Fruit fly (Drosophila melanogaster) whole organism, embryonic: ENCODE data around the gene CCAP.

ENCODE experiments used
- CG14441 ChIP-seq: fragments of 200-800 bp; sonication (Bioruptor generic); IDR thresholded peaks from 2 replicates; pipeline ENCODE4 v1.3.6; 2022; ENCODE audit warnings: missing biosample characterization, missing genetic modification characterization
- CG16779 ChIP-seq: fragments of 200-800 bp; sonication (Bioruptor generic); IDR thresholded peaks from 2 replicates; pipeline ENCODE4 v1.3.6; 2022; ENCODE audit warnings: missing biosample characterization, missing genetic modification characterization
- CG18764 ChIP-seq: fragments of 200-800 bp; sonication (Bioruptor generic); optimal IDR thresholded peaks from 3 replicates; lab custom pipeline; 2016; ENCODE audit warnings: missing biosample characterization, missing genetic modification characterization
- CG2116 ChIP-seq: fragments of 200-800 bp; sonication (Bioruptor generic); optimal IDR thresholded peaks from 3 replicates; lab custom pipeline; 2018; ENCODE audit warnings: missing biosample characterization, mild to moderate bottlenecking, missing genetic modification characterization
- CG6254 ChIP-seq: fragments of 200-800 bp; sonication (Bioruptor generic); optimal IDR thresholded peaks from 3 replicates; lab custom pipeline; 2017; ENCODE audit warnings: mild to moderate bottlenecking, missing biosample characterization, missing genetic modification reagents, missing genetic modification characterization
- HLHmδ ChIP-seq: fragments of 200-800 bp; sonication (Bioruptor generic); optimal IDR thresholded peaks from 2 replicates; lab custom pipeline; 2018; ENCODE audit warnings: missing biosample characterization, mild to moderate bottlenecking, missing genetic modification characterization, moderate library complexity
- NK7.1 ChIP-seq: fragments of 200-800 bp; sonication (Bioruptor generic); optimal IDR thresholded peaks from 3 replicates; lab custom pipeline; 2016; ENCODE audit warnings: missing biosample characterization, missing genetic modification characterization
- Sin3A ChIP-seq: fragments of >200 bp; optimal IDR thresholded peaks from 2 replicates; lab custom pipeline; 2018
- gsb ChIP-seq: fragments of 200-800 bp; sonication (Bioruptor generic); IDR thresholded peaks from 2 replicates; pipeline ENCODE4 v1.3.6; 2022; ENCODE audit warnings: missing biosample characterization, missing genetic modification characterization
- seq ChIP-seq: fragments of 200-800 bp; sonication (Bioruptor generic); IDR thresholded peaks from 2 replicates; pipeline ENCODE4 v1.3.6; 2022; ENCODE audit warnings: missing biosample characterization, missing genetic modification characterization
- sug ChIP-seq: fragments of 200-800 bp; optimal IDR thresholded peaks from 2 replicates; lab custom pipeline; 2019; ENCODE audit warnings: missing biosample characterization, mild to moderate bottlenecking, missing genetic modification characterization, moderate library complexity

DNA sequence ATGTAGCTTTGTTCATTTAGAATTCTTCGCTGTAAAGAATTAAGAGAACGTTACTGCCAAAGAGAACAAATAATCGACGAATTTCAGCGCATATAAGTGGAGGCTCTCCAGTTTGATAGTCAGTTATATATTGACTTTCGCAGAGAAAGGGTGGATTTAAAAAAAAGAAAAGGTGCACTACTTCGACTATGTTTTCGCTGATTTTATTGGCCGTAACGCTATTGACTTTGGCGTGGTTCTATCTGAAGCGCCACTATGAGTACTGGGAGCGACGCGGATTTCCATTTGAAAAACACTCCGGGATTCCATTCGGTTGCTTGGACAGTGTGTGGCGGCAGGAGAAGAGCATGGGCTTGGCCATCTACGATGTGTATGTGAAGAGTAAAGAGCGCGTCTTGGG, 3.7 kb downstream of the CCAP start, which contains the start of gene Cyp6d4:
- no peak for TF ChIP-seq CG16779 (GFP tag; lab: Robert Waterston, UW)
- no peak for TF ChIP-seq Sin3A (lab: Kevin White, UChicago)
- TF ChIP-seq CG2116 (GFP tag; lab: Kevin White, UChicago): no peak
- no peak for TF ChIP-seq seq (GFP tag; lab: Robert Waterston, UW)
- no peak for TF ChIP-seq sug
- TF ChIP-seq HLHmδ (GFP tag; lab: Kevin White, UChicago): no peak
- no peak for TF ChIP-seq NK7.1 (GFP tag; lab: Kevin White, UChicago)
- TF ChIP-seq gsb (GFP tag; lab: Robert Waterston, UW): no peak
- no peak for TF ChIP-seq CG14441 (GFP tag; lab: Robert Waterston, UW)
- no peak for TF ChIP-seq CG6254 (GFP tag; lab: Kevin White, UChicago)
- no peak for TF ChIP-seq CG18764 (GFP tag; lab: Kevin White, UChicago)
